Worm (Caenorhabditis elegans): ENCODE results near the gene K09C8.9.

DNA sequence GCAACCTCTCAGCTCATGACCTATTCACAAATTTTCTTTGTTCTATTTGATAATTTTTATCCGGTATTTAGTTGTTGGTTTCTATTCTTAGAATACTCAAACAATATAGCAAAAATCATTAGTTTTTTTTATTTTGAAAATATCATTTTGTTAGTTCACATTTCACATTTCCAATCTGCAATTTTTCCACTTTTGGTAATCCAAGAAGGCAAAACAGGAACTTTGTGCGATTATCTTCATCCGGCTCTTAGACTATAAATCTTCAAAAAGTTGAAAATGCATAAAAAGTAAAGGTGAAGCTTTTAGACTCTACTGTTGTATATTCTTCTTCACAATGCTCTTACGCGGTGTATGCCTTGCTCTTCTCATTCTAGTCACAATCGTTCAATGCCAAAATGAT is 9.2 kb downstream of the K09C8.9 start, which contains the start of gene nlp-19:
- TF ChIP-seq unc-130 (tag; optimal IDR thresholded peaks at IDR 0.05) (no peak), mdl-1 (tag; optimal IDR thresholded peaks at IDR 0.05) (no peak), snpc-4 (tag; optimal IDR thresholded peaks at IDR 0.05) (no peak), nhr-47 (tag; optimal IDR thresholded peaks at IDR 0.05) (no peak), ces-1 (GFP tag; optimal IDR thresholded peaks at IDR 0.05) (no peak), unc-86 (tag; optimal IDR thresholded peaks at IDR 0.05) (no peak), lin-39 (tag; optimal IDR thresholded peaks at IDR 0.05) (no peak)

Data from whole organism, L1 larva.